Fruit fly (Drosophila melanogaster) whole organism, embryonic: Measurements from ENCODE around the gene hyd.

Source experiments
- CG10209 ChIP-seq: fragments of 200-800 bp; sonication (Bioruptor generic); optimal IDR thresholded peaks from 3 replicates; lab custom pipeline; 2017; ENCODE audit warnings: missing biosample characterization, mild to moderate bottlenecking, missing genetic modification characterization, missing genetic modification reagents
- CG12071 ChIP-seq: fragments of 200-800 bp; sonication (Bioruptor generic); optimal IDR thresholded peaks from 3 replicates; lab custom pipeline; 2018; ENCODE audit warnings: missing biosample characterization, mild to moderate bottlenecking, missing genetic modification characterization
- CG12299 ChIP-seq: fragments of 200-800 bp; sonication (Bioruptor generic); optimal IDR thresholded peaks from 2 replicates; lab custom pipeline; 2018; ENCODE audit warnings: missing biosample characterization, mild to moderate bottlenecking, missing genetic modification characterization
- CG12769 ChIP-seq: fragments of 200-800 bp; sonication (Bioruptor generic); optimal IDR thresholded peaks from 2 replicates; lab custom pipeline; 2019; ENCODE audit warnings: missing biosample characterization, mild to moderate bottlenecking, missing genetic modification characterization, moderate library complexity
- CG15011 ChIP-seq: fragments of 200-800 bp; sonication (Bioruptor generic); optimal IDR thresholded peaks from 3 replicates; lab custom pipeline; 2018; ENCODE audit warnings: missing biosample characterization, mild to moderate bottlenecking, missing genetic modification characterization
- CG1529 ChIP-seq: fragments of 200-800 bp; sonication (Bioruptor generic); optimal IDR thresholded peaks from 3 replicates; lab custom pipeline; 2018; ENCODE audit warnings: missing biosample characterization, missing genetic modification characterization
- CG17568 ChIP-seq: fragments of 200-800 bp; sonication (Bioruptor generic); optimal IDR thresholded peaks from 2 replicates; lab custom pipeline; 2018; ENCODE audit warnings: missing biosample characterization, mild to moderate bottlenecking, missing genetic modification characterization, moderate library complexity
- CG18011 ChIP-seq: fragments of 200-800 bp; sonication (Bioruptor generic); optimal IDR thresholded peaks from 2 replicates; lab custom pipeline; 2017; ENCODE audit warnings: missing biosample characterization, missing genetic modification characterization, mild to moderate bottlenecking, moderate library complexity, missing genotype
- CG1832 ChIP-seq: fragments of 200-800 bp; sonication (Bioruptor generic); optimal IDR thresholded peaks from 2 replicates; lab custom pipeline; 2017; ENCODE audit warnings: missing biosample characterization, mild to moderate bottlenecking, missing genetic modification characterization, inconsistent platforms
- CG2116 ChIP-seq: fragments of 200-800 bp; sonication (Bioruptor generic); optimal IDR thresholded peaks from 3 replicates; lab custom pipeline; 2018; ENCODE audit warnings: missing biosample characterization, mild to moderate bottlenecking, missing genetic modification characterization
- CG6175 ChIP-seq: fragments of 200-800 bp; sonication (Bioruptor generic); IDR thresholded peaks from 3 replicates; pipeline ENCODE4 v1.3.6; 2022; ENCODE audit warnings: missing biosample characterization, missing genetic modification characterization
- CG6683 ChIP-seq: fragments of 200-800 bp; sonication (Bioruptor generic); optimal IDR thresholded peaks from 2 replicates; lab custom pipeline; 2017; ENCODE audit warnings: missing biosample characterization, mild to moderate bottlenecking, missing genetic modification characterization, missing genetic modification reagents
- CG7963 ChIP-seq: fragments of 200-800 bp; sonication (Bioruptor generic); IDR thresholded peaks from 3 replicates; pipeline ENCODE4 v1.3.6; 2022; ENCODE audit warnings: missing biosample characterization, missing genetic modification characterization; ENCODE audit not compliant: partially characterized antibody
- CG9215 ChIP-seq: fragments of 200-800 bp; sonication (Bioruptor generic); IDR thresholded peaks from 2 replicates; pipeline ENCODE4 v1.3.6; 2022; ENCODE audit warnings: missing biosample characterization, missing genetic modification characterization
- CG9727 ChIP-seq: fragments of 200-800 bp; sonication (Bioruptor generic); optimal IDR thresholded peaks from 3 replicates; lab custom pipeline; 2017; ENCODE audit warnings: missing biosample characterization, mild to moderate bottlenecking, missing genetic modification characterization
- CG9932 ChIP-seq: fragments of 200-800 bp; sonication (Bioruptor generic); IDR thresholded peaks from 2 replicates; pipeline ENCODE4 v1.3.6; 2022; ENCODE audit warnings: missing biosample characterization, missing genetic modification characterization
- Dad ChIP-seq: fragments of 200-800 bp; sonication (Bioruptor generic); optimal IDR thresholded peaks from 3 replicates; lab custom pipeline; 2016; ENCODE audit warnings: missing biosample characterization, missing genetic modification characterization
- Deaf1 ChIP-seq: fragments of 200-800 bp; optimal IDR thresholded peaks from 3 replicates; lab custom pipeline; 2019; ENCODE audit warnings: missing biosample characterization, mild to moderate bottlenecking, missing genetic modification characterization, moderate library complexity
- E2f2 ChIP-seq: fragments of 200-800 bp; sonication (Bioruptor generic); IDR thresholded peaks from 2 replicates; pipeline ENCODE4 v1.3.6; 2022; ENCODE audit warnings: missing biosample characterization, missing genetic modification characterization
- Fer1 ChIP-seq: fragments of 200-800 bp; sonication (Bioruptor generic); optimal IDR thresholded peaks from 2 replicates; lab custom pipeline; 2017; ENCODE audit warnings: missing biosample characterization, mild to moderate bottlenecking, missing genetic modification characterization
- NK7.1 ChIP-seq: fragments of 200-800 bp; sonication (Bioruptor generic); optimal IDR thresholded peaks from 3 replicates; lab custom pipeline; 2016; ENCODE audit warnings: missing biosample characterization, missing genetic modification characterization
- Nf-YB ChIP-seq: fragments of 200-800 bp; sonication (Bioruptor generic); optimal IDR thresholded peaks from 3 replicates; lab custom pipeline; 2019; ENCODE audit warnings: missing biosample characterization, mild to moderate bottlenecking, missing genetic modification characterization, moderate library complexity
- TFAM ChIP-seq: fragments of 200-800 bp; sonication (Bioruptor generic); optimal IDR thresholded peaks from 2 replicates; lab custom pipeline; 2017; ENCODE audit warnings: missing biosample characterization, missing genetic modification characterization, inconsistent platforms
- Taf1 ChIP-seq: fragments of 200-800 bp; sonication (Bioruptor generic); IDR thresholded peaks from 2 replicates; pipeline ENCODE4 v1.3.6; 2022; ENCODE audit warnings: missing biosample characterization, missing genetic modification characterization
- Trl ChIP-seq, 3 experiments: fragments of >200 bp in 2 of 3; fragments of 200-800 bp in 1 of 3; sonication (Bioruptor generic) in 1 of 3; optimal IDR thresholded peaks; 2 replicates in 1 of 3; 3 replicates in 2 of 3; lab custom pipeline; 2016 to 2017; ENCODE audit warnings: missing biosample characterization in 1 of 3, missing genetic modification characterization in 1 of 3
- aop ChIP-seq: fragments of 200-800 bp; sonication (Bioruptor generic); IDR thresholded peaks from 2 replicates; pipeline ENCODE4 v1.3.6; 2022; ENCODE audit warnings: missing biosample characterization, missing genetic modification characterization
- az2 ChIP-seq: fragments of 200-800 bp; sonication (Bioruptor generic); optimal IDR thresholded peaks from 3 replicates; lab custom pipeline; 2016; ENCODE audit warnings: missing biosample characterization, missing genetic modification characterization
- cato ChIP-seq: fragments of 200-800 bp; sonication (Bioruptor generic); optimal IDR thresholded peaks from 2 replicates; lab custom pipeline; 2016; ENCODE audit warnings: missing biosample characterization, missing genetic modification characterization, borderline replicate concordance
- chinmo ChIP-seq: fragments of 200-800 bp; sonication (Bioruptor generic); IDR thresholded peaks from 4 replicates; pipeline ENCODE4 v1.3.6; 2022; ENCODE audit warnings: missing biosample characterization, missing genetic modification characterization; ENCODE audit not compliant: partially characterized antibody
- crol ChIP-seq: fragments of 200-800 bp; sonication (Bioruptor generic); IDR thresholded peaks from 2 replicates; pipeline ENCODE4 v1.3.6; 2022; ENCODE audit warnings: missing biosample characterization, missing genetic modification characterization
- crp ChIP-seq, 2 experiments: fragments of 200-800 bp; sonication (Bioruptor generic); optimal IDR thresholded peaks; 2 replicates in 1 of 2; 3 replicates in 1 of 2; lab custom pipeline; 2017; ENCODE audit warnings: missing biosample characterization in 2 of 2, missing genetic modification characterization in 2 of 2, mild to moderate bottlenecking in 1 of 2, moderate library complexity in 1 of 2
- fd64A ChIP-seq: fragments of 200-800 bp; sonication (Bioruptor generic); optimal IDR thresholded peaks from 3 replicates; lab custom pipeline; 2018; ENCODE audit warnings: missing biosample characterization, mild to moderate bottlenecking, missing genetic modification characterization
- gcm2 ChIP-seq: fragments of 200-800 bp; sonication (Bioruptor generic); optimal IDR thresholded peaks from 2 replicates; lab custom pipeline; 2016; ENCODE audit warnings: missing biosample characterization, missing genetic modification characterization
- gfzf ChIP-seq: fragments of 200-800 bp; sonication (Bioruptor generic); optimal IDR thresholded peaks from 2 replicates; lab custom pipeline; 2016; ENCODE audit warnings: missing biosample characterization, mild to moderate bottlenecking, missing genetic modification characterization, moderate library complexity
- grau ChIP-seq: fragments of 200-800 bp; optimal IDR thresholded peaks from 3 replicates; lab custom pipeline; 2019; ENCODE audit warnings: missing biosample characterization, mild to moderate bottlenecking, missing genetic modification characterization, moderate library complexity
- insv ChIP-seq, 2 experiments: fragments of 200-800 bp; sonication (Bioruptor generic); optimal IDR thresholded peaks; 3 replicates each; lab custom pipeline; 2016 to 2018; ENCODE audit warnings: missing biosample characterization in 2 of 2, missing genetic modification characterization in 2 of 2
- knrl ChIP-seq: fragments of 200-800 bp; sonication (Bioruptor generic); IDR thresholded peaks from 3 replicates; pipeline ENCODE4 v1.3.6; 2022; ENCODE audit warnings: missing biosample characterization, missing genetic modification characterization; ENCODE audit not compliant: partially characterized antibody
- nerfin-1 ChIP-seq: fragments of 200-800 bp; sonication (Bioruptor generic); optimal IDR thresholded peaks from 3 replicates; lab custom pipeline; 2019; ENCODE audit warnings: missing biosample characterization, mild to moderate bottlenecking, missing genetic modification characterization, moderate library complexity
- oc ChIP-seq: fragments of 200-800 bp; sonication (Bioruptor generic); optimal IDR thresholded peaks from 2 replicates; lab custom pipeline; 2018; ENCODE audit warnings: missing biosample characterization, mild to moderate bottlenecking, missing genetic modification characterization, moderate library complexity
- odd ChIP-seq: fragments of 200-800 bp; sonication (Bioruptor generic); optimal IDR thresholded peaks from 2 replicates; lab custom pipeline; 2017; ENCODE audit warnings: missing biosample characterization, mild to moderate bottlenecking, missing genetic modification characterization
- pita ChIP-seq: fragments of 200-800 bp; sonication (Bioruptor generic); optimal IDR thresholded peaks from 2 replicates; lab custom pipeline; 2017; ENCODE audit warnings: missing biosample characterization, mild to moderate bottlenecking, missing genetic modification characterization
- run ChIP-seq: fragments of 200-800 bp; sonication (Bioruptor generic); optimal IDR thresholded peaks from 3 replicates; lab custom pipeline; 2018; ENCODE audit warnings: missing biosample characterization, mild to moderate bottlenecking, missing genetic modification characterization
- shn ChIP-seq: fragments of 200-800 bp; sonication (Bioruptor generic); optimal IDR thresholded peaks from 3 replicates; lab custom pipeline; 2016; ENCODE audit warnings: missing biosample characterization, missing genetic modification characterization
- sisA ChIP-seq: fragments of 200-800 bp; sonication (Bioruptor generic); IDR thresholded peaks from 2 replicates; pipeline ENCODE4 v1.3.6; 2022; ENCODE audit warnings: missing biosample characterization, missing genetic modification characterization
- slou ChIP-seq: fragments of 200-800 bp; sonication (Bioruptor generic); optimal IDR thresholded peaks from 3 replicates; lab custom pipeline; 2016; ENCODE audit warnings: missing biosample characterization, missing genetic modification characterization
- stc ChIP-seq: fragments of 200-800 bp; sonication (Bioruptor generic); IDR thresholded peaks from 2 replicates; pipeline ENCODE4 v1.3.6; 2022; ENCODE audit warnings: missing biosample characterization, missing genetic modification characterization
- stwl ChIP-seq: fragments of 200-800 bp; sonication (Bioruptor generic); optimal IDR thresholded peaks from 3 replicates; lab custom pipeline; 2018; ENCODE audit warnings: missing biosample characterization, mild to moderate bottlenecking, missing genetic modification characterization, moderate library complexity
- wdn ChIP-seq: fragments of 200-800 bp; sonication (Bioruptor generic); IDR thresholded peaks from 2 replicates; pipeline ENCODE4 v1.3.6; 2022; ENCODE audit warnings: missing biosample characterization, missing genetic modification characterization
- zen ChIP-seq: fragments of 200-800 bp; sonication (Bioruptor generic); optimal IDR thresholded peaks from 3 replicates; lab custom pipeline; 2018; ENCODE audit warnings: missing biosample characterization, mild to moderate bottlenecking, missing genetic modification characterization, moderate library complexity

Gene hyd

DNA sequence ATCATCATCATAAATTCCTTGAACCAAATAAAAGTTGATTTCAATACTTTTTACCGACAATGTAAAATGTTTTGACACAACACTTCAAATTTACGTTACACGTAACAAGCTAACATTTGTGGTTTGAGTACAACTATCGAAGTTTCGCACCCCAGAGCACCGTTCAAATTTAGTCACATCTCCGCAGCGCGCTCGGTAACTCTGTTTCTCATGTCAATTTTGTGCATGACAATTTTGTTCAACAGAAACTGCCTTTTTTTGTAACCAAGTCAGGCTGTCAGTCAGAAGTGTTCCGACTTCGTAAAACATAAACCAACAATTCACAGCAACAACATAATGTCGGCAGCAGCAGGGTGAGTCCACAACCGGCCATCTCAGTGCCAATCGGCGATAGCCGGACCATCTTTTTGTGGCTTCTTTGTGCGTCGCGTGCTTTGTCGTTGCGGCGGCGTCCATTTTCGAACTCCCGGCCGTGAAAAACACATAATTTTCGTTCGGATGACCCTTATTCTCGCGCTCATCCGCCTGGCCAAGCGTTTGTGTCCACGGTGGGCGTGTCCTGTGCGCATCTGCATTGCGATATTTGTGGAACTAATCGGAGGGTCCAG is 47.6 kb downstream of the hyd start, which contains the start of gene p23 (continued):
- TF ChIP-seq Taf1 (GFP tag; lab: Robert Waterston, UW): no peak
- TF ChIP-seq CG18011: no peak
- peak; percentile 12 for TF ChIP-seq shn (GFP tag; lab: Kevin White, UChicago)
- TF ChIP-seq grau: no peak
- TF ChIP-seq oc: no peak
- no peak for TF ChIP-seq crol
- no peak for TF ChIP-seq NK7.1 (GFP tag; lab: Kevin White, UChicago)
- no peak for TF ChIP-seq sisA
- peak; percentile 67; the same call in 2 of the 3 replicates for TF ChIP-seq knrl
- peak; percentile 98 for TF ChIP-seq gfzf (GFP tag; lab: Kevin White, UChicago)
- TF ChIP-seq odd (GFP tag; lab: Kevin White, UChicago): no peak
- TF ChIP-seq CG6683 (GFP tag; lab: Kevin White, UChicago): no peak
- peak in 1 of 2 experiments; percentile 11 for TF ChIP-seq crp (GFP tag; optimal IDR thresholded peaks at IDR 0.05; lab: Kevin White, UChicago)
- peak; percentile 1 for TF ChIP-seq CG2116 (GFP tag; lab: Kevin White, UChicago)
- no peak for TF ChIP-seq stc (GFP tag; lab: Robert Waterston, UW)
- no peak for TF ChIP-seq slou (GFP tag; lab: Kevin White, UChicago)
- TF ChIP-seq pita: peak; percentile 94
- TF ChIP-seq Trl (optimal IDR thresholded peaks at IDR 0.05; lab: Kevin White, UChicago): no peak
- no peak for TF ChIP-seq Trl (GFP tag; optimal IDR thresholded peaks at IDR 0.05; lab: Kevin White, UChicago)
- no peak for TF ChIP-seq CG12769 (tag; lab: Kevin White, UChicago)
- TF ChIP-seq CG1832: no peak
- no peak for TF ChIP-seq az2 (GFP tag; lab: Kevin White, UChicago)
- TF ChIP-seq aop (GFP tag; lab: Robert Waterston, UW): no peak
- peak; percentile 30 for TF ChIP-seq gcm2 (GFP tag; lab: Kevin White, UChicago)
- TF ChIP-seq cato: no peak
- TF ChIP-seq CG12299 (tag; lab: Kevin White, UChicago): no peak
- no peak for TF ChIP-seq CG10209 (GFP tag; lab: Kevin White, UChicago)
- TF ChIP-seq Nf-YB (GFP tag; lab: Kevin White, UChicago): peak; percentile 9
- no peak for TF ChIP-seq fd64A (GFP tag; lab: Kevin White, UChicago)
- no peak for TF ChIP-seq Deaf1 (tag; lab: Kevin White, UChicago)
- TF ChIP-seq CG9727 (GFP tag; lab: Kevin White, UChicago): no peak
- TF ChIP-seq chinmo (GFP tag; lab: Robert Waterston, UW): peak; percentile 83; the same call in 1 of the 4 replicates
- TF ChIP-seq zen (tag; lab: Kevin White, UChicago): no peak
- TF ChIP-seq CG6175 (GFP tag; lab: Robert Waterston, UW): no peak
- TF ChIP-seq CG17568: no peak
- TF ChIP-seq wdn (GFP tag; lab: Robert Waterston, UW): no peak
- TF ChIP-seq Dad (GFP tag; lab: Kevin White, UChicago): peak; percentile 15
- no peak for TF ChIP-seq CG9215 (GFP tag; lab: Robert Waterston, UW)
- TF ChIP-seq Fer1 (GFP tag; lab: Kevin White, UChicago): no peak
- no peak for TF ChIP-seq CG7963 (GFP tag; lab: Robert Waterston, UW)
- no peak; the same call in 1 of the 2 replicates for TF ChIP-seq CG9932
- no peak for TF ChIP-seq run (tag; lab: Kevin White, UChicago)
- peak; percentile 50; the same call in 1 of the 2 replicates for TF ChIP-seq E2f2 (GFP tag; lab: Robert Waterston, UW)
- no peak for TF ChIP-seq CG15011
- TF ChIP-seq CG1529 (GFP tag; lab: Kevin White, UChicago): no peak
- TF ChIP-seq nerfin-1 (tag; lab: Kevin White, UChicago): peak; percentile 84
- peak in 1 of 2 experiments; percentile 29 for TF ChIP-seq insv (GFP tag; optimal IDR thresholded peaks at IDR 0.05; lab: Kevin White, UChicago)
- peak; percentile 62 for TF ChIP-seq stwl (tag; lab: Kevin White, UChicago)
- TF ChIP-seq CG12071 (GFP tag; lab: Kevin White, UChicago): no peak
- no peak for TF ChIP-seq TFAM (GFP tag; lab: Kevin White, UChicago)
